Worm (Caenorhabditis elegans) whole organism, L1 larva: Measurements from ENCODE around the gene copz-1.

ENCODE experiments used
- aly-2 ChIP-seq: fragments of 150-350 bp; optimal IDR thresholded peaks from 2 replicates; lab custom pipeline; 2014; ENCODE audit warnings: missing biosample characterization, missing genetic modification characterization
- ama-1 ChIP-seq: fragments of 150-350 bp; optimal IDR thresholded peaks from 2 replicates; lab custom pipeline; 2014
- ceh-63 ChIP-seq: fragments of 200-800 bp; sonication (Bioruptor generic); optimal IDR thresholded peaks from 2 replicates; lab custom pipeline; 2018; ENCODE audit warnings: mild to moderate bottlenecking, missing genetic modification characterization, missing compliant biosample characterization
- ceh-8 ChIP-seq: fragments of 200-800 bp; sonication (Bioruptor generic); optimal IDR thresholded peaks from 2 replicates; lab custom pipeline; 2018; ENCODE audit warnings: mild to moderate bottlenecking, missing genetic modification characterization, moderate library complexity, missing compliant biosample characterization
- ces-1 ChIP-seq: fragments of 150-350 bp; optimal IDR thresholded peaks from 2 replicates; lab custom pipeline; 2014; ENCODE audit warnings: missing biosample characterization, missing genetic modification reagents, missing genetic modification characterization
- lin-13 ChIP-seq: fragments of 150-350 bp; optimal IDR thresholded peaks from 2 replicates; lab custom pipeline; 2014; ENCODE audit warnings: missing biosample characterization, missing genetic modification reagents, missing genetic modification characterization
- nhr-11 ChIP-seq: fragments of 150-350 bp; optimal IDR thresholded peaks from 2 replicates; lab custom pipeline; 2014; ENCODE audit warnings: missing biosample characterization, missing genetic modification characterization
- nhr-12 ChIP-seq: sonication (generic microtip); optimal IDR thresholded peaks from 2 replicates; lab custom pipeline; 2017; ENCODE audit warnings: missing biosample characterization, missing genetic modification characterization
- unc-86 ChIP-seq: sonication (generic microtip); optimal IDR thresholded peaks from 2 replicates; lab custom pipeline; 2016; ENCODE audit warnings: missing genetic modification characterization, missing compliant biosample characterization
- zip-4 ChIP-seq: fragments of 200-800 bp; sonication (Bioruptor generic); optimal IDR thresholded peaks from 2 replicates; lab custom pipeline; 2018; ENCODE audit warnings: mild to moderate bottlenecking, missing genetic modification characterization, moderate library complexity, missing compliant biosample characterization

DNA sequence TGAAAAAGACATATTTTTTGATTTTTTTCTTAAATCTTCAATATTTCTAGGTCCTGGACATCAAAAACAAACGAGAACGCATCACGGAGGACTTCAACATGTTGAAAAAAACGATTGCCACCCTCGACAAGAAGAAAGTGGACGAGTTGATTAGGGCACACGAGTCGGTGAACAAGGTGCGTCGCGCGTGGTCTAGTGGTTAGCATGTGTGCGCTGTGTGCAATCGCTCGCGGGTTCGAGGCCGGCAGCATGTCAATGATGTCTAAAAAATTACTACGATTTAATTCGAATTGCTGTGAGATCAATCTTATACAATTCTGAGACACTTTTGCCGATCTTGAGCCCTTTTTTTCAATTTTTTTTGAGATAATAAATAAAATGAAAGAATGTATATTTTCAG, 32.6 kb upstream of the copz-1 start:
- TF ChIP-seq unc-86 (tag; lab: Kevin White, UChicago), result peak; percentile 62
- TF ChIP-seq ama-1 (lab: Kevin White, UChicago), result no peak
- TF ChIP-seq nhr-12 (tag; lab: Kevin White, UChicago), result no peak
- TF ChIP-seq ceh-8 (GFP tag; lab: Kevin White, UChicago), result peak; percentile 77
- no peak for TF ChIP-seq ces-1 (GFP tag; lab: Kevin White, UChicago)
- TF ChIP-seq zip-4 (GFP tag; lab: Kevin White, UChicago), result peak; percentile 52
- TF ChIP-seq ceh-63 (GFP tag; lab: Kevin White, UChicago), result no peak
- TF ChIP-seq nhr-11 (tag; lab: Kevin White, UChicago), result no peak
- TF ChIP-seq aly-2 (tag; lab: Kevin White, UChicago), result peak; percentile 80
- peak; percentile 84 for TF ChIP-seq lin-13
